Worm (Caenorhabditis elegans) whole organism, L4 larva: ENCODE results near the gene F46F5.14.

ENCODE experiments used
- R02D3.7 ChIP-seq: fragments of 150-350 bp; sonication (generic microtip); optimal IDR thresholded peaks from 3 replicates; lab custom pipeline; 2014; ENCODE audit warnings: missing biosample characterization, missing genetic modification characterization
- fkh-10 ChIP-seq: fragments of 150-350 bp; optimal IDR thresholded peaks from 2 replicates; lab custom pipeline; 2014; ENCODE audit warnings: missing biosample characterization, missing genetic modification reagents, missing genetic modification characterization
- lin-13 ChIP-seq: fragments of 150-350 bp; optimal IDR thresholded peaks from 2 replicates; lab custom pipeline; 2014; ENCODE audit warnings: missing biosample characterization, missing genetic modification reagents, missing genetic modification characterization
- tag-97 ChIP-seq: fragments of 200-800 bp; sonication (Bioruptor generic); IDR thresholded peaks from 2 replicates; pipeline ENCODE4 v1.3.6; 2022; ENCODE audit warnings: missing genetic modification characterization, missing compliant biosample characterization
- unc-130 ChIP-seq: sonication (generic microtip); optimal IDR thresholded peaks from 2 replicates; lab custom pipeline; 2016; ENCODE audit warnings: missing genetic modification reagents, missing genetic modification characterization, missing compliant biosample characterization

DNA sequence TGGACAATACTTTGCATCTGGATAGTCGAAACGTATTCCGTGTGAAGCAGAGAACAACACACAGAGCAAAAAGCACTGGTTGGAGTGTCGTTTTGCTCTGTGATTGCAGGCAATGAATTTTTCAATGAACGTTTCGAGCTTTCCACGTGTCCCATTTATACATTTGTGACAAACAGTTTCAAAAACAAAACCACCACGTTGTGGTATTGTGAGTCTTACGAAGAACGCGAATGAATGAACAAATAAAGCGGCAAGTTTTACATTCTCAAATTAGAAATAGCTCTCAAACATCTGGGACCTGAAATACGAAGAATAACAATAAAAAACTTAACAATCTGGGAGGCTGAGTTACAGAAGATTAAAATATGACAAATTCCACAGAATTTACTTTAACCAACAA lies 8.0 kb upstream of the F46F5.14 start, which contains the start of gene F46F5.1:
- no peak for TF ChIP-seq lin-13
- TF ChIP-seq tag-97 (GFP tag; lab: Robert Waterston, UW): no peak
- TF ChIP-seq fkh-10: no peak
- no peak for TF ChIP-seq R02D3.7 (tag; lab: Kevin White, UChicago)
- no peak for TF ChIP-seq unc-130
